Fruit fly (Drosophila melanogaster) whole organism, embryonic: ENCODE results near the gene kin17.

Experiments
- CG4730 ChIP-seq: fragments of 200-800 bp; sonication (Bioruptor generic); IDR thresholded peaks from 2 replicates; pipeline ENCODE4 v1.3.6; 2022; ENCODE audit warnings: missing biosample characterization, missing genetic modification characterization
- CG9817 ChIP-seq: fragments of 200-800 bp; sonication (Bioruptor generic); optimal IDR thresholded peaks from 2 replicates; lab custom pipeline; 2018; ENCODE audit warnings: missing biosample characterization, mild to moderate bottlenecking, missing genetic modification characterization, moderate library complexity
- pan ChIP-seq, 4 experiments: fragments of >200 bp in 3 of 4; fragments of 200-800 bp in 1 of 4; sonication (Bioruptor generic) in 1 of 4; optimal IDR thresholded peaks in 3 of 4; IDR thresholded peaks in 1 of 4; 2 replicates each; pipeline versions ENCODE4 v1.3.6 to Lab custom; 2017 to 2022; ENCODE audit warnings: missing biosample characterization in 2 of 4, missing genetic modification characterization in 2 of 4, mixed read lengths in 1 of 4
- usp ChIP-seq: fragments of >200 bp; optimal IDR thresholded peaks from 2 replicates; lab custom pipeline; 2017; ENCODE audit warnings: missing biosample characterization, missing genetic modification characterization

dm6 chr3L:20395257-20395909 is 38.8 kb downstream of the kin17 start:
- no peak for TF ChIP-seq usp (GFP tag; lab: Kevin White, UChicago)
- TF ChIP-seq CG9817 (tag; lab: Kevin White, UChicago): no peak
- TF ChIP-seq CG4730 (GFP tag; lab: Robert Waterston, UW): no peak
- TF ChIP-seq pan (optimal IDR thresholded peaks at IDR 0.05; lab: Kevin White, UChicago): no peak
- TF ChIP-seq pan (GFP tag; optimal IDR thresholded peaks at IDR 0.05 in 1 of 2, IDR thresholded peaks at IDR 0.05 in 1 of 2): peak in 1 of 2 experiments; percentile 31
